Worm (Caenorhabditis elegans) whole organism, midembryonic: Measurements from ENCODE around the gene lgc-39.

Experiments
- T22C8.4 ChIP-seq: fragments of 200-800 bp; sonication (Bioruptor generic); IDR thresholded peaks from 2 replicates; pipeline ENCODE4 v1.3.6; 2022; ENCODE audit warnings: missing genetic modification characterization, missing compliant biosample characterization
- cog-1 ChIP-seq: sonication (generic microtip); optimal IDR thresholded peaks from 2 replicates; lab custom pipeline; 2016; ENCODE audit warnings: missing genetic modification characterization, missing compliant biosample characterization
- flt-1 ChIP-seq: fragments of 200-800 bp; sonication (Bioruptor generic); IDR thresholded peaks from 2 replicates; pipeline ENCODE4 v1.3.6; 2022; ENCODE audit warnings: missing genetic modification characterization, missing compliant biosample characterization
- klf-2 ChIP-seq: fragments of 200-800 bp; sonication (Bioruptor generic); conservative IDR thresholded peaks from 2 replicates; pipeline ENCODE4 v1.3.6; 2022; ENCODE audit warnings: missing genetic modification reagents, missing genetic modification characterization, missing compliant biosample characterization
- med-1 ChIP-seq: sonication (generic microtip); optimal IDR thresholded peaks from 2 replicates; lab custom pipeline; 2017; ENCODE audit warnings: missing genetic modification characterization, mild to moderate bottlenecking, missing compliant biosample characterization, antibody characterized with exemption, missing genetic modification reagents; ENCODE audit not compliant: insufficient read depth
- ref-1 ChIP-seq: fragments of 200-800 bp; sonication (Bioruptor generic); conservative IDR thresholded peaks from 2 replicates; pipeline ENCODE4 v1.3.6; 2022; ENCODE audit warnings: missing genetic modification reagents, missing genetic modification characterization, missing compliant biosample characterization
- tab-1 ChIP-seq: fragments of 200-800 bp; sonication (Bioruptor generic); IDR thresholded peaks from 2 replicates; pipeline ENCODE4 v1.3.6; 2022; ENCODE audit warnings: missing genetic modification characterization, missing compliant biosample characterization
- ztf-23 ChIP-seq: fragments of 200-800 bp; sonication (Bioruptor generic); IDR thresholded peaks from 2 replicates; pipeline ENCODE4 v1.3.6; 2022; ENCODE audit warnings: missing genetic modification reagents, missing genetic modification characterization, missing compliant biosample characterization
- ztf-29 ChIP-seq: fragments of 200-800 bp; sonication (Bioruptor generic); IDR thresholded peaks from 2 replicates; pipeline ENCODE4 v1.3.6; 2022; ENCODE audit warnings: missing genetic modification reagents, missing genetic modification characterization, missing compliant biosample characterization

Gene lgc-39

ce11 chrV:7196498-7196966 is 21.2 kb downstream of the lgc-39 start, which contains the start of gene F09G2.2:
Gene F09G2.2 (plus strand): TSS chrV:7196916.
- no peak for TF ChIP-seq ztf-23 (GFP tag; lab: Robert Waterston, UW)
- peak; percentile 72 for TF ChIP-seq flt-1 (GFP tag; lab: Robert Waterston, UW)
- no peak for TF ChIP-seq ztf-29
- TF ChIP-seq klf-2 (GFP tag; lab: Robert Waterston, UW) = no peak
- no peak for TF ChIP-seq med-1 (GFP tag; lab: Kevin White, UChicago)
- no peak for TF ChIP-seq T22C8.4 (GFP tag; lab: Robert Waterston, UW)
- TF ChIP-seq ref-1 (GFP tag; lab: Robert Waterston, UW) = no peak
- peak; percentile 43 for TF ChIP-seq cog-1 (tag; lab: Kevin White, UChicago)
- no peak for TF ChIP-seq tab-1 (GFP tag; lab: Robert Waterston, UW)

- TF ChIP-seq T22C8.4 (GFP tag; lab: Robert Waterston, UW) (no peak), ztf-23 (GFP tag; lab: Robert Waterston, UW) (no peak), klf-2 (GFP tag; lab: Robert Waterston, UW) (no peak), tab-1 (GFP tag; lab: Robert Waterston, UW) (no peak), cog-1 (tag; lab: Kevin White, UChicago) (no peak), flt-1 (GFP tag; lab: Robert Waterston, UW) (no peak), med-1 (GFP tag; lab: Kevin White, UChicago) (no peak), ref-1 (GFP tag; lab: Robert Waterston, UW) (no peak), ztf-29 (no peak)
These were observed 21.7 kb downstream of the lgc-39 start for ce11 chrV:7197036-7197435.

ce11 chrV:7198403-7198802 is 23.1 kb downstream of the lgc-39 start:
- TF ChIP-seq tab-1 (GFP tag; lab: Robert Waterston, UW) = no peak
- no peak for TF ChIP-seq ztf-23 (GFP tag; lab: Robert Waterston, UW)
- no peak for TF ChIP-seq flt-1 (GFP tag; lab: Robert Waterston, UW)
- no peak for TF ChIP-seq cog-1 (tag; lab: Kevin White, UChicago)
- TF ChIP-seq ref-1 (GFP tag; lab: Robert Waterston, UW) = no peak
- TF ChIP-seq ztf-29 = no peak
- no peak for TF ChIP-seq med-1 (GFP tag; lab: Kevin White, UChicago)
- TF ChIP-seq klf-2 (GFP tag; lab: Robert Waterston, UW) = no peak
- TF ChIP-seq T22C8.4 (GFP tag; lab: Robert Waterston, UW) = no peak

- TF ChIP-seq med-1 (GFP tag; lab: Kevin White, UChicago) (no peak), cog-1 (tag; lab: Kevin White, UChicago) (no peak), ztf-29 (no peak), klf-2 (GFP tag; lab: Robert Waterston, UW) (no peak), flt-1 (GFP tag; lab: Robert Waterston, UW) (no peak), ztf-23 (GFP tag; lab: Robert Waterston, UW) (no peak), tab-1 (GFP tag; lab: Robert Waterston, UW) (no peak), T22C8.4 (GFP tag; lab: Robert Waterston, UW) (no peak), ref-1 (GFP tag; lab: Robert Waterston, UW) (no peak)
These were observed 23.8 kb downstream of the lgc-39 start for ce11 chrV:7199077-7199476.

DNA sequence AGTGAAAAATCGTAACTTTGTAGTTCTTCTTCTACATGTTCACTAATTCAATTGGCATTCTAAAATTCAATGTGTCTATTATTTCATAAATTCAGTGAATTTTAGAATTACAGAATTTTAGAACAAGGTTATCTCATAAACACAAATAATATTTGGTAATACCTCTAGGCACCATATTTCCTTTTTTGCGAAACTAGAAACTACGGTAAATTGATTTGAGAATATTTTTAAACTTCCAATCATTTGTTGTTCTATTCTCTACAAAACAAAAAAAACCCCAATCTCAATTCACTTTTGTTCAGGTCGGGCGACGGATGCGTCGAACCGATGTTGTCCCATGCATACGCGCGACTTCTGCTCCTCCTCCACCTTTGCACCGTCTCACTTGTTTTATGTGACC is 24.6 kb downstream of the lgc-39 start, which contains the start of gene F09G2.1:
Gene F09G2.1, plus strand, starts transcription at position 301 of the 400 bp plus-strand sequence.
- TF ChIP-seq ref-1 (GFP tag; lab: Robert Waterston, UW) (no peak), cog-1 (tag; lab: Kevin White, UChicago) (no peak), tab-1 (GFP tag; lab: Robert Waterston, UW) (no peak), ztf-29 (no peak), flt-1 (GFP tag; lab: Robert Waterston, UW) (no peak), ztf-23 (GFP tag; lab: Robert Waterston, UW) (no peak), med-1 (GFP tag; lab: Kevin White, UChicago) (no peak), klf-2 (GFP tag; lab: Robert Waterston, UW) (no peak), T22C8.4 (GFP tag; lab: Robert Waterston, UW) (no peak)

ce11 chrV:7201353-7201752 is 26.1 kb downstream of the lgc-39 start:
- no peak for TF ChIP-seq klf-2 (GFP tag; lab: Robert Waterston, UW)
- TF ChIP-seq T22C8.4 (GFP tag; lab: Robert Waterston, UW) = no peak
- TF ChIP-seq tab-1 (GFP tag; lab: Robert Waterston, UW) = no peak
- TF ChIP-seq flt-1 (GFP tag; lab: Robert Waterston, UW) = no peak
- no peak for TF ChIP-seq cog-1 (tag; lab: Kevin White, UChicago)
- TF ChIP-seq med-1 (GFP tag; lab: Kevin White, UChicago) = no peak
- no peak for TF ChIP-seq ztf-23 (GFP tag; lab: Robert Waterston, UW)
- no peak for TF ChIP-seq ref-1 (GFP tag; lab: Robert Waterston, UW)
- no peak for TF ChIP-seq ztf-29

DNA sequence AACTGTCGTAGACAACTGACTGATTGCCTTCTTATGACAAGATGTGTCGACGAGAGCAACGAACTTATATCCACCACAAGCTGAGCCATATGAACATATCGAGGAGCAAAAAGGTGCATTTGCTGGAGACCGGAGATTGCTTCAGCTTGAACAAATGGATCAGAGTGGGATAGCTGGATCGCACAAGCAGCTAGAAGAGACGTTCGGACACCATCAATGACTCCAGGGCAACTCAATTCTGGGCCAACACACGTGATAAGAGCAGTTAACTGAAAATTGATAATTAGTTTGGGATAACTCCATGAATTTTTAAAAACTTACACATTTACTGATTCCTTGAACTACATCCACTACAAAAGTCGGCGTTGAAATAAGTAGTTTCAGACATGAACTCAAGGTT is 33.7 kb downstream of the lgc-39 start:
- TF ChIP-seq cog-1 (tag; lab: Kevin White, UChicago) = no peak

ce11 chrV:7214802-7215201 is 39.5 kb downstream of the lgc-39 start, which contains the start of gene soap-1:
Gene soap-1 (minus strand): TSS chrV:7214902.
- no peak for TF ChIP-seq ztf-23 (GFP tag; lab: Robert Waterston, UW)
- no peak for TF ChIP-seq med-1 (GFP tag; lab: Kevin White, UChicago)
- TF ChIP-seq cog-1 (tag; lab: Kevin White, UChicago) = no peak
- TF ChIP-seq klf-2 (GFP tag; lab: Robert Waterston, UW) = no peak
- TF ChIP-seq flt-1 (GFP tag; lab: Robert Waterston, UW) = no peak
- TF ChIP-seq T22C8.4 (GFP tag; lab: Robert Waterston, UW) = no peak
- TF ChIP-seq ref-1 (GFP tag; lab: Robert Waterston, UW) = no peak
- TF ChIP-seq tab-1 (GFP tag; lab: Robert Waterston, UW) = no peak
- TF ChIP-seq ztf-29 = no peak

DNA sequence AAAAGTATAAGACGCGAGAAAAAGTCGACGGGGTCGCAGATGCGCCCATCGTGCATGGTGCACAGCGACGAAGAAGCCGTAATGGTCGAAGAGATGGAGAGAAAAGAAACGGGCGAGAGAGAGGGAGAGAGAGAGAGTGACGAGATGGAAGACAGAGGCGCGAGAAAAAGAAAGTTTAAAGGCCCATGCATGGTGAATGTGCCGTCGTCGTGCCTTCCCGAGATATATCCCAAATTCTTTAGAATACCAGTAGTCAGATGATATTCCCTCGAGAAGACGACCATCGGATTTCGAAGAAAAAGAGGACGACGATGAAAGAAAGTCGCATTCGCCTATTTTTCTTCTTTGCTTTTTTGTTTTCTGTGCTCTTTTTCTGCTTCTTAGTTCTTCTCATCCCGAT is 40.7 kb downstream of the lgc-39 start:
- no peak for TF ChIP-seq flt-1 (GFP tag; lab: Robert Waterston, UW)
- TF ChIP-seq cog-1 (tag; lab: Kevin White, UChicago) = no peak
- TF ChIP-seq ref-1 (GFP tag; lab: Robert Waterston, UW) = no peak
- no peak for TF ChIP-seq ztf-29
- TF ChIP-seq ztf-23 (GFP tag; lab: Robert Waterston, UW) = no peak
- no peak for TF ChIP-seq tab-1 (GFP tag; lab: Robert Waterston, UW)
- no peak for TF ChIP-seq klf-2 (GFP tag; lab: Robert Waterston, UW)
- no peak for TF ChIP-seq med-1 (GFP tag; lab: Kevin White, UChicago)
- no peak for TF ChIP-seq T22C8.4 (GFP tag; lab: Robert Waterston, UW)
